Worm (Caenorhabditis elegans): Measurements from ENCODE around the gene daf-42.

DNA sequence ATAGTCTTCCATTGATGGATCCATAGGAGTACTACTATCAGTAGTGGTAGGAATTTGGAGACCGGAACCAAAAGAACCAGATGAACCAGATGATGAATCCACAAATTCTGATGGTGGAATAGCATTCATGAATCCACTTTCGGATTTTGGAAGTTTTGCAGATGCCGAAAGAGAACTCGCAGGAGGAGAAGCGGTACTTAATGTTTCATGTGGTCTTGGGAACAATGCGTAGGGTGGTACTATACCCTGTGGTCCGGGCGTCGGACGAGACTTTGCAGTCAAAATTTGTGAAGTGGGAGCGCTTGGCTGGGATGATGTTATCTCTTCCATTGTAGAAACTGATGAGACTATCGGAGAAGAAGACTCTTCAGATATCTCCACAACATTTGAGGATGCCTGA, 8.6 kb downstream of the daf-42 start:
- TF ChIP-seq nhr-21 (tag; optimal IDR thresholded peaks at IDR 0.05) (no peak), unc-62 (GFP tag; optimal IDR thresholded peaks at IDR 0.05) (no peak), ZK546.5 (tag; optimal IDR thresholded peaks at IDR 0.05) (no peak), nhr-11 (tag; optimal IDR thresholded peaks at IDR 0.05) (no peak), blmp-1 (tag; optimal IDR thresholded peaks at IDR 0.05; ENCODE audit: insufficient read depth) (no peak), elt-1 (tag; optimal IDR thresholded peaks at IDR 0.05) (no peak), unc-39 (tag; optimal IDR thresholded peaks at IDR 0.05) (no peak), ama-1 (optimal IDR thresholded peaks at IDR 0.05) (no peak), nhr-10 (tag; optimal IDR thresholded peaks at IDR 0.05) (no peak)
